Worm (Caenorhabditis elegans) whole organism, late embryonic: ENCODE results near the gene alh-4.

Source experiments
- ceh-30 ChIP-seq: fragments of 150-350 bp; optimal IDR thresholded peaks from 2 replicates; lab custom pipeline; 2014; ENCODE audit warnings: missing biosample characterization, missing genetic modification characterization
- ceh-6 ChIP-seq: fragments of 200-800 bp; sonication (Bioruptor generic); optimal IDR thresholded peaks from 2 replicates; lab custom pipeline; 2018; ENCODE audit warnings: mild to moderate bottlenecking, missing genetic modification characterization, missing compliant biosample characterization
- nhr-232 ChIP-seq: sonication (generic microtip); optimal IDR thresholded peaks from 2 replicates; lab custom pipeline; 2016; ENCODE audit warnings: missing genetic modification characterization, missing compliant biosample characterization
- pha-2 ChIP-seq: sonication (generic microtip); optimal IDR thresholded peaks from 2 replicates; lab custom pipeline; 2017; ENCODE audit warnings: mild to moderate bottlenecking, missing genetic modification characterization, missing compliant biosample characterization
- pha-4 ChIP-seq: fragments of 150-350 bp; optimal IDR thresholded peaks from 2 replicates; lab custom pipeline; 2018; ENCODE audit warnings: missing biosample characterization, missing genetic modification reagents, missing genetic modification characterization

- TF ChIP-seq nhr-232 (tag; lab: Kevin White, UChicago) (no peak), ceh-6 (no peak), pha-4 (tag; lab: Kevin White, UChicago) (no peak), pha-2 (tag; lab: Kevin White, UChicago) (no peak), ceh-30 (tag; lab: Kevin White, UChicago) (no peak)
Measured at ce11 chrV:6400950-6401551, 28.7 kb downstream of the alh-4 start.
